Fruit fly (Drosophila melanogaster) whole organism, embryonic: ENCODE data around the gene CG15529.

Experiments
- Abd-B ChIP-seq: fragments of 200-800 bp; sonication (Bioruptor generic); optimal IDR thresholded peaks from 2 replicates; lab custom pipeline; 2018; ENCODE audit warnings: missing biosample characterization, mild to moderate bottlenecking, missing genetic modification characterization, moderate library complexity
- CG11085 ChIP-seq: fragments of 200-800 bp; sonication (Bioruptor generic); IDR thresholded peaks from 2 replicates; pipeline ENCODE4 v1.3.6; 2022; ENCODE audit warnings: missing biosample characterization, missing genetic modification characterization
- CG12744 ChIP-seq: fragments of 200-800 bp; sonication (Bioruptor generic); optimal IDR thresholded peaks from 2 replicates; lab custom pipeline; 2016; ENCODE audit warnings: missing biosample characterization, missing genetic modification characterization
- CG13775 ChIP-seq: fragments of 200-800 bp; sonication (Bioruptor generic); optimal IDR thresholded peaks from 3 replicates; lab custom pipeline; 2017; ENCODE audit warnings: missing biosample characterization, mild to moderate bottlenecking, missing genetic modification characterization
- CG13894 ChIP-seq: fragments of 200-800 bp; sonication (Bioruptor generic); optimal IDR thresholded peaks from 3 replicates; lab custom pipeline; 2018; ENCODE audit warnings: missing biosample characterization, mild to moderate bottlenecking, missing genetic modification characterization, moderate library complexity
- CG15479 ChIP-seq: fragments of 200-800 bp; sonication (Bioruptor generic); optimal IDR thresholded peaks from 3 replicates; lab custom pipeline; 2019; ENCODE audit warnings: missing biosample characterization, mild to moderate bottlenecking, missing genetic modification characterization, moderate library complexity
- CG18599 ChIP-seq: fragments of 200-800 bp; sonication (Bioruptor generic); optimal IDR thresholded peaks from 3 replicates; lab custom pipeline; 2017; ENCODE audit warnings: missing biosample characterization, missing genetic modification characterization, mild to moderate bottlenecking, moderate library complexity, missing genetic modification reagents
- CG2120 ChIP-seq: fragments of 200-800 bp; sonication (Bioruptor generic); optimal IDR thresholded peaks from 3 replicates; lab custom pipeline; 2016; ENCODE audit warnings: missing biosample characterization, missing genetic modification characterization
- CG2199 ChIP-seq: fragments of 200-800 bp; sonication (Bioruptor generic); IDR thresholded peaks from 3 replicates; pipeline ENCODE4 v1.3.6; 2022; ENCODE audit warnings: missing biosample characterization, missing genetic modification characterization
- CG31224 ChIP-seq: fragments of 200-800 bp; sonication (Bioruptor generic); IDR thresholded peaks from 2 replicates; pipeline ENCODE4 v1.3.6; 2022; ENCODE audit warnings: missing biosample characterization, missing genetic modification characterization
- CG32532 ChIP-seq: fragments of 200-800 bp; sonication (Bioruptor generic); IDR thresholded peaks from 2 replicates; pipeline ENCODE4 v1.3.6; 2022; ENCODE audit warnings: missing biosample characterization, missing genetic modification characterization
- CG4404 ChIP-seq: fragments of 200-800 bp; sonication (Bioruptor generic); IDR thresholded peaks from 2 replicates; pipeline ENCODE4 v1.3.6; 2022; ENCODE audit warnings: missing biosample characterization, missing genetic modification characterization
- CG6813 ChIP-seq: fragments of 200-800 bp; sonication (Bioruptor generic); optimal IDR thresholded peaks from 2 replicates; lab custom pipeline; 2017; ENCODE audit warnings: missing biosample characterization, missing genetic modification characterization, mild to moderate bottlenecking, moderate library complexity, missing genetic modification reagents
- CG7357 ChIP-seq: fragments of 200-800 bp; sonication (Bioruptor generic); IDR thresholded peaks from 3 replicates; pipeline ENCODE4 v1.3.6; 2022; ENCODE audit warnings: missing biosample characterization, missing genetic modification characterization
- CG8089 ChIP-seq: fragments of 200-800 bp; sonication (Bioruptor generic); optimal IDR thresholded peaks from 3 replicates; lab custom pipeline; 2016; ENCODE audit warnings: missing biosample characterization, missing genetic modification characterization
- CG8281 ChIP-seq: fragments of 200-800 bp; sonication (Bioruptor generic); optimal IDR thresholded peaks from 2 replicates; lab custom pipeline; 2018; ENCODE audit warnings: missing biosample characterization, mild to moderate bottlenecking, missing genetic modification characterization, moderate library complexity
- CG9727 ChIP-seq: fragments of 200-800 bp; sonication (Bioruptor generic); optimal IDR thresholded peaks from 3 replicates; lab custom pipeline; 2017; ENCODE audit warnings: missing biosample characterization, mild to moderate bottlenecking, missing genetic modification characterization
- CrebB ChIP-seq: fragments of 200-800 bp; sonication (Bioruptor generic); optimal IDR thresholded peaks from 3 replicates; lab custom pipeline; 2018; ENCODE audit warnings: missing biosample characterization, mild to moderate bottlenecking, missing genetic modification characterization
- D ChIP-seq, 2 experiments: fragments of 200-800 bp in 1 of 2; fragments of >200 bp in 1 of 2; sonication (Bioruptor generic) in 1 of 2; optimal IDR thresholded peaks; 2 replicates in 1 of 2; 3 replicates in 1 of 2; lab custom pipeline; 2017; ENCODE audit warnings: mild to moderate bottlenecking in 1 of 2, missing biosample characterization in 1 of 2, missing genetic modification characterization in 1 of 2, missing genetic modification reagents in 1 of 2
- Drgx ChIP-seq: fragments of 200-800 bp; sonication (Bioruptor generic); IDR thresholded peaks from 2 replicates; pipeline ENCODE4 v1.3.6; 2022; ENCODE audit warnings: missing biosample characterization, missing genetic modification characterization
- Ets97D ChIP-seq: fragments of 200-800 bp; sonication (Bioruptor generic); optimal IDR thresholded peaks from 3 replicates; lab custom pipeline; 2016; ENCODE audit warnings: missing biosample characterization, missing genetic modification characterization
- GATAe ChIP-seq: fragments of 200-800 bp; sonication (Bioruptor generic); conservative IDR thresholded peaks from 2 replicates; pipeline ENCODE4 v1.3.6; 2022; ENCODE audit warnings: missing biosample characterization, missing genetic modification characterization
- HmgD ChIP-seq: fragments of 200-800 bp; sonication (Bioruptor generic); optimal IDR thresholded peaks from 3 replicates; lab custom pipeline; 2016; ENCODE audit warnings: missing biosample characterization, missing genetic modification characterization
- Hr51 ChIP-seq, 2 experiments: fragments of 200-800 bp; sonication (Bioruptor generic); optimal IDR thresholded peaks; 2 replicates in 1 of 2; 3 replicates in 1 of 2; lab custom pipeline; 2016 to 2018; ENCODE audit warnings: missing biosample characterization in 2 of 2, missing genetic modification characterization in 2 of 2, mild to moderate bottlenecking in 1 of 2, moderate library complexity in 1 of 2
- Kr ChIP-seq: fragments of 200-800 bp; sonication (Bioruptor generic); optimal IDR thresholded peaks from 2 replicates; lab custom pipeline; 2017; ENCODE audit warnings: missing biosample characterization, mild to moderate bottlenecking, missing genetic modification characterization
- NC2β ChIP-seq: fragments of 200-800 bp; sonication (Bioruptor generic); optimal IDR thresholded peaks from 2 replicates; lab custom pipeline; 2016; ENCODE audit warnings: missing biosample characterization, missing genetic modification characterization
- Ravus ChIP-seq: fragments of 200-800 bp; sonication (Bioruptor generic); IDR thresholded peaks from 2 replicates; pipeline ENCODE4 v1.3.6; 2022; ENCODE audit warnings: missing biosample characterization, missing genetic modification characterization
- Scr ChIP-seq: fragments of 200-800 bp; sonication (Bioruptor generic); IDR thresholded peaks from 2 replicates; pipeline ENCODE4 v1.3.6; 2022; ENCODE audit warnings: missing biosample characterization, missing genetic modification characterization; ENCODE audit not compliant: partially characterized antibody
- bcd ChIP-seq: fragments of 200-800 bp; sonication (Bioruptor generic); optimal IDR thresholded peaks from 2 replicates; lab custom pipeline; 2017; ENCODE audit warnings: missing biosample characterization, mild to moderate bottlenecking, missing genetic modification characterization
- cas ChIP-seq: fragments of 200-800 bp; sonication (Bioruptor generic); IDR thresholded peaks from 2 replicates; pipeline ENCODE4 v1.3.6; 2022; ENCODE audit warnings: missing biosample characterization, missing genetic modification characterization
- dati ChIP-seq: fragments of 200-800 bp; sonication (Bioruptor generic); IDR thresholded peaks from 2 replicates; pipeline ENCODE4 v1.3.6; 2022; ENCODE audit warnings: missing biosample characterization, missing genetic modification characterization
- dmrt11E ChIP-seq: fragments of 200-800 bp; sonication (Bioruptor generic); optimal IDR thresholded peaks from 3 replicates; lab custom pipeline; 2018; ENCODE audit warnings: missing biosample characterization, mild to moderate bottlenecking, missing genetic modification characterization, moderate library complexity
- dysf ChIP-seq: fragments of 200-800 bp; sonication (Bioruptor generic); IDR thresholded peaks from 3 replicates; pipeline ENCODE4 v1.3.6; 2022; ENCODE audit warnings: missing biosample characterization, missing genetic modification characterization
- emc ChIP-seq: fragments of 200-800 bp; sonication (Bioruptor generic); optimal IDR thresholded peaks from 2 replicates; lab custom pipeline; 2016; ENCODE audit warnings: missing biosample characterization, missing genetic modification characterization
- eve ChIP-seq, 2 experiments: fragments of >200 bp; optimal IDR thresholded peaks; 2 replicates each; lab custom pipeline; 2017; ENCODE audit warnings: missing biosample characterization in 2 of 2, missing genetic modification characterization in 2 of 2
- fd3F ChIP-seq: fragments of 200-800 bp; sonication (Bioruptor generic); optimal IDR thresholded peaks from 2 replicates; lab custom pipeline; 2018; ENCODE audit warnings: missing biosample characterization, mild to moderate bottlenecking, missing genetic modification characterization, moderate library complexity
- lmd ChIP-seq: fragments of 200-800 bp; sonication (Bioruptor generic); IDR thresholded peaks from 2 replicates; pipeline ENCODE4 v1.3.6; 2022; ENCODE audit warnings: missing biosample characterization, missing genetic modification characterization
- mirr ChIP-seq: fragments of 200-800 bp; sonication (Bioruptor generic); optimal IDR thresholded peaks from 3 replicates; lab custom pipeline; 2018; ENCODE audit warnings: missing biosample characterization, mild to moderate bottlenecking, missing genetic modification characterization
- odd ChIP-seq: fragments of 200-800 bp; sonication (Bioruptor generic); optimal IDR thresholded peaks from 2 replicates; lab custom pipeline; 2017; ENCODE audit warnings: missing biosample characterization, mild to moderate bottlenecking, missing genetic modification characterization
- p53 ChIP-seq: fragments of 200-800 bp; sonication (Bioruptor generic); optimal IDR thresholded peaks from 2 replicates; lab custom pipeline; 2016; ENCODE audit warnings: missing biosample characterization, missing genetic modification characterization
- pfk ChIP-seq: fragments of 200-800 bp; sonication (Bioruptor generic); optimal IDR thresholded peaks from 2 replicates; lab custom pipeline; 2018; ENCODE audit warnings: missing biosample characterization, mild to moderate bottlenecking, missing genetic modification characterization, moderate library complexity
- prd ChIP-seq, 3 experiments: fragments of >200 bp in 2 of 3; fragments of 200-800 bp in 1 of 3; sonication (Bioruptor generic) in 1 of 3; optimal IDR thresholded peaks in 2 of 3; IDR thresholded peaks in 1 of 3; 2 replicates in 2 of 3; 3 replicates in 1 of 3; pipeline versions ENCODE4 v1.3.6 to Lab custom; 2017 to 2022; ENCODE audit warnings: missing biosample characterization in 1 of 3, missing genetic modification characterization in 1 of 3
- psq ChIP-seq: fragments of 200-800 bp; sonication (Bioruptor generic); optimal IDR thresholded peaks from 2 replicates; lab custom pipeline; 2017; ENCODE audit warnings: missing biosample characterization, missing genetic modification characterization
- rib ChIP-seq: fragments of 200-800 bp; sonication (Bioruptor generic); IDR thresholded peaks from 2 replicates; pipeline ENCODE4 v1.3.6; 2022; ENCODE audit warnings: missing biosample characterization, missing genetic modification characterization
- scrt ChIP-seq: fragments of 200-800 bp; sonication (Bioruptor generic); optimal IDR thresholded peaks from 2 replicates; lab custom pipeline; 2018; ENCODE audit warnings: missing biosample characterization, mild to moderate bottlenecking, missing genetic modification characterization, moderate library complexity
- slp2 ChIP-seq: fragments of 200-800 bp; sonication (Bioruptor generic); optimal IDR thresholded peaks from 2 replicates; lab custom pipeline; 2016; ENCODE audit warnings: missing biosample characterization, missing genetic modification characterization
- so ChIP-seq: fragments of 200-800 bp; sonication (Bioruptor generic); IDR thresholded peaks from 3 replicates; pipeline ENCODE4 v1.3.6; 2022; ENCODE audit warnings: missing biosample characterization, missing genetic modification characterization
- tna ChIP-seq: fragments of 200-800 bp; sonication (Bioruptor generic); IDR thresholded peaks from 2 replicates; pipeline ENCODE4 v1.3.6; 2022; ENCODE audit warnings: missing biosample characterization, missing genetic modification characterization; ENCODE audit not compliant: partially characterized antibody
- trem ChIP-seq: fragments of 200-800 bp; optimal IDR thresholded peaks from 3 replicates; lab custom pipeline; 2019; ENCODE audit warnings: missing biosample characterization, mild to moderate bottlenecking, missing genetic modification characterization, moderate library complexity
- vnd ChIP-seq: fragments of 200-800 bp; sonication (Bioruptor generic); IDR thresholded peaks from 3 replicates; pipeline ENCODE4 v1.3.6; 2022; ENCODE audit warnings: missing biosample characterization, missing genetic modification characterization; ENCODE audit not compliant: partially characterized antibody

CG15529 gene

dm6 chr3R:30195606-30196049, 43.8 kb downstream of the CG15529 start (continued):
- TF ChIP-seq CG8281 (no peak), dysf (GFP tag; lab: Robert Waterston, UW) (peak; percentile 68), rib (peak; percentile 80; the same call in 1 of the 2 replicates), CG2199 (no peak), CG13775 (GFP tag; lab: Kevin White, UChicago) (no peak), lmd (peak; percentile 72), CG8089 (GFP tag; lab: Kevin White, UChicago) (no peak), CG11085 (0 out of 2 replicates have a peak, but pooled peaks have one; percentile 23), cas (GFP tag; lab: Robert Waterston, UW) (no peak), psq (GFP tag; lab: Kevin White, UChicago) (no peak), prd (optimal IDR thresholded peaks at IDR 0.05; lab: Kevin White, UChicago) (no peak), prd (GFP tag; IDR thresholded peaks at IDR 0.05; lab: Robert Waterston, UW) (peak; percentile 69), p53 (no peak), scrt (peak; percentile 36), GATAe (GFP tag; lab: Robert Waterston, UW) (no peak), CG12744 (GFP tag; lab: Kevin White, UChicago) (peak; percentile 2), CG6813 (GFP tag; lab: Kevin White, UChicago) (no peak), dmrt11E (no peak), odd (GFP tag; lab: Kevin White, UChicago) (no peak), Scr (GFP tag; lab: Robert Waterston, UW) (no peak), CG13894 (peak; percentile 1), so (GFP tag; lab: Robert Waterston, UW) (no peak), CG2120 (GFP tag; lab: Kevin White, UChicago) (peak; percentile 79), fd3F (no peak), vnd (GFP tag; lab: Robert Waterston, UW) (no peak), slp2 (peak; percentile 4), dati (no peak), CG32532 (GFP tag; lab: Robert Waterston, UW) (peak; percentile 82), tna (GFP tag; lab: Robert Waterston, UW) (0 out of 2 replicates have a peak, but pooled peaks have one; percentile 25), Kr (no peak), Ravus (GFP tag; lab: Robert Waterston, UW) (no peak), CrebB (tag; lab: Kevin White, UChicago) (peak; percentile 39), trem (tag; lab: Kevin White, UChicago) (no peak), Ets97D (GFP tag; lab: Kevin White, UChicago) (peak; percentile 8), NC2β (GFP tag; lab: Kevin White, UChicago) (no peak), CG9727 (GFP tag; lab: Kevin White, UChicago) (no peak), mirr (peak; percentile 42), emc (GFP tag; lab: Kevin White, UChicago) (no peak), D (optimal IDR thresholded peaks at IDR 0.05; lab: Kevin White, UChicago) (no peak), D (GFP tag; optimal IDR thresholded peaks at IDR 0.05; lab: Kevin White, UChicago) (no peak), bcd (peak; percentile 58), pfk (GFP tag; lab: Kevin White, UChicago) (no peak), Hr51 (GFP tag; optimal IDR thresholded peaks at IDR 0.05; lab: Kevin White, UChicago) (peak; percentile 21 to 32), HmgD (GFP tag; lab: Kevin White, UChicago) (peak; percentile 33), CG7357 (GFP tag; lab: Robert Waterston, UW) (no peak), Abd-B (GFP tag; lab: Kevin White, UChicago) (no peak), CG18599 (GFP tag; lab: Kevin White, UChicago) (peak; percentile 73), CG31224 (GFP tag; lab: Robert Waterston, UW) (peak; percentile 47; the same call in 1 of the 2 replicates), Drgx (GFP tag; lab: Robert Waterston, UW) (peak; percentile 35; the same call in 1 of the 2 replicates), CG15479 (no peak), eve (GFP tag; optimal IDR thresholded peaks at IDR 0.05; lab: Kevin White, UChicago) (no peak), CG4404 (no peak)
